Worm (Caenorhabditis elegans) whole organism, L4 larva: ENCODE data around the gene M70.5.

Source experiments
- F44E2.7 ChIP-seq: fragments of 200-800 bp; sonication (Bioruptor generic); IDR thresholded peaks from 2 replicates; pipeline ENCODE4 v2.1.2; 2022; ENCODE audit warnings: missing genetic modification characterization, missing compliant biosample characterization
- Y75B8A.6 ChIP-seq: fragments of 200-800 bp; sonication (Bioruptor generic); IDR thresholded peaks from 2 replicates; pipeline ENCODE4 v1.3.6; 2022; ENCODE audit warnings: missing genetic modification reagents, missing genetic modification characterization, missing compliant biosample characterization
- ZK337.2 ChIP-seq: fragments of 200-800 bp; sonication (Bioruptor generic); IDR thresholded peaks from 2 replicates; pipeline ENCODE4 v1.3.6; 2022; ENCODE audit warnings: missing genetic modification reagents, missing genetic modification characterization, missing compliant biosample characterization
- ZK546.5 ChIP-seq, 2 experiments: sonication (generic microtip); optimal IDR thresholded peaks; 2 replicates each; lab custom pipeline; 2017; ENCODE audit warnings: missing biosample characterization in 2 of 2, missing genetic modification characterization in 2 of 2
- aha-1 ChIP-seq: fragments of 150-350 bp; peaks from one replicate; lab custom pipeline; 2014; ENCODE audit warnings: missing biosample characterization, missing genetic modification characterization
- ceh-32 ChIP-seq: sonication (generic microtip); optimal IDR thresholded peaks from 2 replicates; lab custom pipeline; 2016; ENCODE audit warnings: mild to moderate bottlenecking, missing genetic modification characterization, missing compliant biosample characterization; ENCODE audit not compliant: poor library complexity
- ceh-44 ChIP-seq: fragments of 200-800 bp; sonication (Bioruptor generic); IDR thresholded peaks from 2 replicates; pipeline ENCODE4 v1.3.6; 2022; ENCODE audit warnings: missing genetic modification reagents, missing genetic modification characterization, missing compliant biosample characterization
- ceh-62 ChIP-seq: sonication (generic microtip); optimal IDR thresholded peaks from 2 replicates; lab custom pipeline; 2017; ENCODE audit warnings: missing biosample characterization, missing genetic modification characterization
- daf-8 ChIP-seq: fragments of 200-800 bp; sonication (Bioruptor generic); IDR thresholded peaks from 2 replicates; pipeline ENCODE4 v1.3.6; 2022; ENCODE audit warnings: missing genetic modification characterization, missing compliant biosample characterization
- dpl-1 ChIP-seq: fragments of 150-350 bp; optimal IDR thresholded peaks from 2 replicates; lab custom pipeline; 2014; ENCODE audit warnings: missing biosample characterization, missing genetic modification reagents, missing genetic modification characterization
- lin-38 ChIP-seq: fragments of 200-800 bp; sonication (Bioruptor generic); IDR thresholded peaks from 2 replicates; pipeline ENCODE4 v1.3.6; 2022; ENCODE audit warnings: missing genetic modification reagents, missing genetic modification characterization, missing compliant biosample characterization
- lin-39 ChIP-seq: fragments of 150-350 bp; optimal IDR thresholded peaks from 2 replicates; lab custom pipeline; 2014; ENCODE audit warnings: missing biosample characterization, missing genetic modification reagents, missing genetic modification characterization
- lir-3 ChIP-seq: sonication (generic microtip); optimal IDR thresholded peaks from 2 replicates; lab custom pipeline; 2016; ENCODE audit warnings: mild to moderate bottlenecking, missing genetic modification characterization, missing compliant biosample characterization
- lsy-2 ChIP-seq, 2 experiments: fragments of 150-350 bp in 1 of 2; sonication (generic microtip) in 1 of 2; optimal IDR thresholded peaks; 2 replicates each; lab custom pipeline; 2014 to 2017; ENCODE audit warnings: missing biosample characterization in 2 of 2, missing genetic modification characterization in 2 of 2
- madf-5 ChIP-seq, 2 experiments: fragments of 200-800 bp; sonication (Bioruptor generic); IDR thresholded peaks; 2 replicates each; pipeline ENCODE4 v1.3.6; 2022; ENCODE audit warnings: missing compliant biosample characterization in 2 of 2, missing genetic modification characterization in 2 of 2
- nhr-10 ChIP-seq: fragments of 150-350 bp; optimal IDR thresholded peaks from 2 replicates; lab custom pipeline; 2014; ENCODE audit warnings: missing biosample characterization, missing genetic modification characterization
- nhr-102 ChIP-seq: sonication (generic microtip); optimal IDR thresholded peaks from 2 replicates; lab custom pipeline; 2016; ENCODE audit warnings: mild to moderate bottlenecking, missing genetic modification characterization, moderate library complexity, missing compliant biosample characterization
- nhr-237 ChIP-seq: sonication (generic microtip); optimal IDR thresholded peaks from 2 replicates; lab custom pipeline; 2017; ENCODE audit warnings: missing biosample characterization, missing genetic modification characterization
- nhr-25 ChIP-seq: sonication (generic microtip); optimal IDR thresholded peaks from 2 replicates; lab custom pipeline; 2017; ENCODE audit warnings: missing genetic modification characterization, mild to moderate bottlenecking, missing compliant biosample characterization, antibody characterized with exemption, moderate library complexity, borderline replicate concordance; ENCODE audit not compliant: insufficient read depth
- nhr-28 ChIP-seq: fragments of 150-350 bp; optimal IDR thresholded peaks from 2 replicates; lab custom pipeline; 2014; ENCODE audit warnings: missing biosample characterization, missing genetic modification characterization
- nhr-42 ChIP-seq: fragments of 200-800 bp; sonication (Bioruptor generic); IDR thresholded peaks from 2 replicates; pipeline ENCODE4 v1.3.6; 2022; ENCODE audit warnings: missing genetic modification characterization, missing compliant biosample characterization
- nhr-6 ChIP-seq: fragments of 150-350 bp; optimal IDR thresholded peaks from 2 replicates; lab custom pipeline; 2014; ENCODE audit warnings: missing biosample characterization, missing genetic modification characterization
- nhr-76 ChIP-seq: fragments of 150-350 bp; optimal IDR thresholded peaks from 2 replicates; lab custom pipeline; 2014; ENCODE audit warnings: missing biosample characterization, missing genetic modification characterization
- nhr-77 ChIP-seq: fragments of 150-350 bp; optimal IDR thresholded peaks from 2 replicates; lab custom pipeline; 2014; ENCODE audit warnings: missing biosample characterization, missing genetic modification characterization
- php-3 ChIP-seq: fragments of 200-800 bp; sonication (Bioruptor generic); IDR thresholded peaks from 2 replicates; pipeline ENCODE4 v1.3.6; 2022; ENCODE audit warnings: missing genetic modification reagents, missing genetic modification characterization, missing compliant biosample characterization
- rbr-2 ChIP-seq: sonication (generic microtip); optimal IDR thresholded peaks from 2 replicates; lab custom pipeline; 2016; ENCODE audit warnings: missing genotype, missing genetic modification characterization, missing compliant biosample characterization
- set-16 ChIP-seq: fragments of 200-800 bp; sonication (Bioruptor generic); IDR thresholded peaks from 2 replicates; pipeline ENCODE4 v1.3.6; 2022; ENCODE audit warnings: missing genetic modification reagents, missing genetic modification characterization, missing compliant biosample characterization
- skn-1 ChIP-seq: fragments of 150-350 bp; optimal IDR thresholded peaks from 2 replicates; lab custom pipeline; 2014; ENCODE audit warnings: missing biosample characterization, missing genetic modification characterization
- snpc-1.2 ChIP-seq: fragments of 200-800 bp; sonication (Bioruptor generic); IDR thresholded peaks from 2 replicates; pipeline ENCODE4 v1.3.6; 2022; ENCODE audit warnings: missing genetic modification reagents, missing genetic modification characterization, missing compliant biosample characterization
- snpc-4 ChIP-seq: fragments of 150-350 bp; optimal IDR thresholded peaks from 2 replicates; lab custom pipeline; 2014; ENCODE audit warnings: missing biosample characterization, missing genetic modification characterization
- tag-97 ChIP-seq: fragments of 200-800 bp; sonication (Bioruptor generic); IDR thresholded peaks from 2 replicates; pipeline ENCODE4 v1.3.6; 2022; ENCODE audit warnings: missing genetic modification characterization, missing compliant biosample characterization
- zag-1 ChIP-seq: fragments of 150-350 bp; optimal IDR thresholded peaks from 2 replicates; lab custom pipeline; 2014; ENCODE audit warnings: missing biosample characterization, missing genetic modification characterization
- zfp-3 ChIP-seq: fragments of 200-800 bp; sonication (Bioruptor generic); conservative IDR thresholded peaks from 2 replicates; pipeline ENCODE4 v1.3.6; 2022; ENCODE audit warnings: missing genetic modification reagents, missing genetic modification characterization, missing compliant biosample characterization
- zip-2 ChIP-seq: fragments of 150-350 bp; optimal IDR thresholded peaks from 2 replicates; lab custom pipeline; 2014; ENCODE audit warnings: missing biosample characterization, missing genetic modification characterization

Gene M70.5

DNA sequence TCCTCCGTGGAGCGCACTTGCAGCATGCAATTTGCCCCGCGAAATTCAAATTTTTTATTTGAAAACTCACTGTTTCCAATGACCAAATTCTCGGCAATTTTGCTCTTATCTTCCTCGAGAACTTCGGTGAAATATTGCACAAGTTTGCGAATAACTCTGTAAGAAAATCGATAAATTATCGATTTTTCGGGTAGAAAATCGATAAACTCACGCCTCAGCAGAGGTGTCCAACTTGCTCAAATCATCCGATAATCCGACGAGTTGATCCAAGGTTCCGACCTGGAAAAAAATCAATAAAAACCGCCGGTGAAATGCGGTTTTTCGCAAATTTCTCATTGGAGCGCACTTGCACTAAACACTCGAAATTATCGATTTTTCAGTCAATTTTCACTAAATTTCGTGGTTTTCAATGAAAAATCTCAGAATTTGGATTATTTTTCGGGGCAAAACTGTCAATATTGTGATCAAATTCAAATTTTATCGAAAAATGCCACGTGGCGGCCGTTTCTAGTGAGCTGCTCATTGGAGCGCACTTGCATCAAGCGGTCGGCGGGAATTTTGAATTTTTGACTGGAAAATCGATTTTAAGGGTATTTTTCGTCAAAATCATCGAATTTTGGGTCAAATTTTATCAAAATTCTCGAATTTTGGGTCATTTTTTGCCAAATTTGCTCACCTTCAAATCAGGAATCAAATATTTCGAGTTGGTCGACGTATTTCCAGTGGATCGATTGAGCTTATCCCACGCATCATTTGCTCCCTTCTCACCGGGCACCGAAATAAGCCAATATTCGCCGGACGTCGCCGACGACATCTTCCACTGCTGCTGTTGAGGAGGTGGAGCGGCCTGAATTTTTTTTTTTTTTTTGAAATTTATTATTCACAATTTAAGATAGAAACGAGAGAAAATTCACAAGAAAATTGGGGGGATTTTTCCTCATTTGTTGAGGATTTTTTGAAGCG is 38.6 kb upstream of the M70.5 start, which contains the start of gene vha-11 (continued):
- TF ChIP-seq tag-97 (GFP tag; lab: Robert Waterston, UW): no peak
- TF ChIP-seq nhr-102 (tag; lab: Kevin White, UChicago): peak; percentile 28
- no peak for TF ChIP-seq lin-39 (tag; lab: Kevin White, UChicago)
- no peak for TF ChIP-seq nhr-77 (tag; lab: Kevin White, UChicago)
- TF ChIP-seq lsy-2 (tag; optimal IDR thresholded peaks at IDR 0.05; lab: Kevin White, UChicago): no peak
- no peak for TF ChIP-seq ceh-62 (tag; lab: Kevin White, UChicago)
- TF ChIP-seq daf-8 (GFP tag; lab: Robert Waterston, UW): no peak
- TF ChIP-seq nhr-6 (tag; lab: Kevin White, UChicago): no peak
- no peak for TF ChIP-seq nhr-76 (tag; lab: Kevin White, UChicago)
- TF ChIP-seq php-3 (GFP tag; lab: Robert Waterston, UW): no peak
- TF ChIP-seq snpc-4 (tag; lab: Kevin White, UChicago): no peak
- TF ChIP-seq ceh-44 (GFP tag; lab: Robert Waterston, UW): no peak
- TF ChIP-seq zag-1: no peak
- TF ChIP-seq aha-1 (tag; lab: Kevin White, UChicago): peak; percentile 99
- TF ChIP-seq lin-38 (GFP tag; lab: Robert Waterston, UW): peak; percentile 76
- TF ChIP-seq nhr-237 (tag; lab: Kevin White, UChicago): no peak
- TF ChIP-seq dpl-1 (GFP tag; lab: Kevin White, UChicago): no peak
- no peak for TF ChIP-seq zip-2
- no peak for TF ChIP-seq nhr-25 (tag; lab: Kevin White, UChicago)
- TF ChIP-seq nhr-10 (tag; lab: Kevin White, UChicago): no peak
- TF ChIP-seq ceh-32 (tag; lab: Kevin White, UChicago): no peak
- TF ChIP-seq snpc-1.2: no peak
- TF ChIP-seq nhr-28 (tag; lab: Kevin White, UChicago): no peak
- TF ChIP-seq, all 104 proteins: peak for 15

DNA sequence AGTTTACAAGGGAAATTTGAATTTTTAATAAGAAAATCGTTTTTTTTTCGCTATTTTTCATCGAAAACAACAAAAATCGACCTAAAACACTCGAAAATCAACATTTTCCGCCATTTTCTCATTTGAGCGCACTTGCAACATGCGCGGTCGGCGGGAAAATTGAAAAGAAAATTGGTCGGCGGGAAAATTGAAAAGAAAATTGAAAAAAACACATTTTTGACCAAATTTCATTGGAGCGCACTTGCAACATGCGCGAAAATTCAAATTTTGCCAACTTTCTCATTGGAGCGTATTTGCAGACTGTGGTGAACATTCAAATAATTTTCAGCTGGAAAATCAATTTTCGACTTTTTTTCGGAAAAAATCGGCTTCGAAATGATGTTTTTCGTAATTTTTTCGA is 36.1 kb upstream of the M70.5 start:
- TF ChIP-seq ceh-44 (GFP tag; lab: Robert Waterston, UW) (no peak), lin-38 (GFP tag; lab: Robert Waterston, UW) (peak; percentile 92)

DNA sequence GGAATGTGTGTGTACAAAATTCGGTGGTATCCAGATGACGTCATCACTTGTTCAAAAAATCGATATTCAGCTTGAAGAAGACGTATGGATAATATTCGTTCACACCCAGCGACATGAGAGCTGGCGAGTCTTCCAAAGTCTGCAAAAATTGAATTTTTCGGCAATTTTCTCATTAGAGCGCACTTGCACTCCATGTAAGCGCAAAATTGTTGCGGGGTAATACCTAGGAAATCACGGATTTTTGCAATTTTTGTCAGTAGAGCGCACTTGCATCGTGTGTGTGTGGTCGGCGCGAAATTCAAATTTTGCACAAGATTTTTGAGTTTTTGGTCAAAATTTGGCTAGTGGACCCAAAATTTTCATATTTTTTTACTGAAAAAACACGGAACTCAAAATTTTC is 32.8 kb upstream of the M70.5 start:
- TF ChIP-seq aha-1 (tag; lab: Kevin White, UChicago) (peak; percentile 61), lir-3 (tag; lab: Kevin White, UChicago) (no peak), ZK337.2 (GFP tag; lab: Robert Waterston, UW) (no peak), lin-38 (GFP tag; lab: Robert Waterston, UW) (peak; percentile 67), madf-5 (GFP tag; IDR thresholded peaks at IDR 0.05; lab: Robert Waterston, UW) (0 out of 4 replicates have a peak, but pooled peaks of 1 of the 2 experiments have one; percentile 15), skn-1 (tag; lab: Kevin White, UChicago) (no peak), zfp-3 (0 out of 2 replicates have a peak, but pooled peaks have one; percentile 20)

DNA sequence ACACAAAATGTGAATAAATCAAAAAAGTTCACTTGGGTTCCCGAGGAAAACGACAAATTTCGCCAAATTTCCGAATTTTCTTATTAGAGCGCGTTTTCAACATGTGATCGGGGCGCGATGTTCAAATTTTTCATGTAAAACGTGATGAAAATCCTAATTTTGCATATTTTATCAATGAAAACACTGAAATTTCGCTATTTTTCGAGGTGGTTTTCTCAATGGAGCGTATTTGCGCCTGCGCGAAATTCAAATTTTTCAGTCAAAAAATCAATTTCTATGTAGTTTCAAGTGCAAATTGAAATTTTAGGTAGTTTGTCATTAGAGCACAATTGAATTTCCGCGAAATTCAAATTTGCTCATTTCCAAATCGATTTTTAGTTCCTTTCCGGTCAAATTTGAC is 32.0 kb upstream of the M70.5 start:
- TF ChIP-seq tag-97 (GFP tag; lab: Robert Waterston, UW) (no peak), ZK546.5 (tag; optimal IDR thresholded peaks at IDR 0.05; lab: Kevin White, UChicago) (no peak), Y75B8A.6 (GFP tag; lab: Robert Waterston, UW) (0 out of 2 replicates have a peak, but pooled peaks have one; percentile 5), F44E2.7 (no peak), set-16 (GFP tag; lab: Robert Waterston, UW) (no peak), rbr-2 (no peak), nhr-42 (GFP tag; lab: Robert Waterston, UW) (0 out of 2 replicates have a peak, but pooled peaks have one; percentile 47), zfp-3 (0 out of 2 replicates have a peak, but pooled peaks have one; percentile 61), nhr-6 (tag; lab: Kevin White, UChicago) (no peak), lin-38 (GFP tag; lab: Robert Waterston, UW) (peak; percentile 45; the same call in 1 of the 2 replicates)
